Worm (Caenorhabditis elegans) whole organism, early embryonic: Measurements from ENCODE around the gene str-174.

Experiments used
- B0310.2 ChIP-seq: sonication (generic microtip); optimal IDR thresholded peaks from 2 replicates; lab custom pipeline; 2016; ENCODE audit warnings: mild to moderate bottlenecking, missing genetic modification characterization, missing compliant biosample characterization
- F13C5.2 ChIP-seq: sonication (generic microtip); optimal IDR thresholded peaks from 2 replicates; lab custom pipeline; 2017; ENCODE audit warnings: mild to moderate bottlenecking, missing genetic modification characterization, inconsistent platforms, missing compliant biosample characterization
- aly-1 ChIP-seq: sonication (generic microtip); optimal IDR thresholded peaks from 2 replicates; lab custom pipeline; 2016; ENCODE audit warnings: missing genetic modification characterization, missing compliant biosample characterization
- ama-1 ChIP-seq: fragments of 150-350 bp; optimal IDR thresholded peaks from 2 replicates; lab custom pipeline; 2014
- ceh-13 ChIP-seq: fragments of 200-800 bp; sonication (Bioruptor generic); optimal IDR thresholded peaks from 2 replicates; lab custom pipeline; 2018; ENCODE audit warnings: mild to moderate bottlenecking, missing genetic modification characterization, missing compliant biosample characterization
- ceh-36 ChIP-seq: sonication (generic microtip); optimal IDR thresholded peaks from 2 replicates; lab custom pipeline; 2016; ENCODE audit warnings: missing genetic modification characterization, inconsistent platforms, missing compliant biosample characterization
- ets-7 ChIP-seq: sonication (generic microtip); optimal IDR thresholded peaks from 2 replicates; lab custom pipeline; 2016; ENCODE audit warnings: missing genotype, missing genetic modification characterization, missing compliant biosample characterization
- flt-1 ChIP-seq: fragments of 200-800 bp; sonication (Bioruptor generic); IDR thresholded peaks from 2 replicates; pipeline ENCODE4 v1.3.6; 2022; ENCODE audit warnings: missing genetic modification characterization, missing compliant biosample characterization
- hmbx-1 ChIP-seq: sonication (generic microtip); optimal IDR thresholded peaks from 2 replicates; lab custom pipeline; 2016; ENCODE audit warnings: mild to moderate bottlenecking, missing genetic modification characterization, missing compliant biosample characterization
- hmg-4 ChIP-seq: fragments of 200-800 bp; sonication (Bioruptor generic); optimal IDR thresholded peaks from 2 replicates; lab custom pipeline; 2018; ENCODE audit warnings: mild to moderate bottlenecking, missing genetic modification characterization, missing compliant biosample characterization
- hnd-1 ChIP-seq: sonication (generic microtip); optimal IDR thresholded peaks from 2 replicates; lab custom pipeline; 2016; ENCODE audit warnings: missing genetic modification characterization, missing compliant biosample characterization
- pes-1 ChIP-seq: fragments of 200-800 bp; sonication (Bioruptor generic); IDR thresholded peaks from 2 replicates; pipeline ENCODE4 v1.3.6; 2022; ENCODE audit warnings: missing genetic modification reagents, missing genetic modification characterization, missing compliant biosample characterization
- scrt-1 ChIP-seq: fragments of 200-800 bp; sonication (Bioruptor generic); IDR thresholded peaks from 2 replicates; pipeline ENCODE4 v1.3.6; 2022; ENCODE audit warnings: missing genetic modification characterization, missing compliant biosample characterization
- sea-1 ChIP-seq: fragments of 200-800 bp; sonication (Bioruptor generic); conservative IDR thresholded peaks from 2 replicates; pipeline ENCODE4 v1.3.6; 2022; ENCODE audit warnings: missing genetic modification characterization, missing compliant biosample characterization
- tbx-11 ChIP-seq: fragments of 200-800 bp; sonication (Bioruptor generic); IDR thresholded peaks from 2 replicates; pipeline ENCODE4 v1.3.6; 2022; ENCODE audit warnings: missing genetic modification characterization, missing compliant biosample characterization
- tbx-37 ChIP-seq: fragments of 200-800 bp; sonication (Bioruptor generic); conservative IDR thresholded peaks from 2 replicates; pipeline ENCODE4 v1.3.6; 2022; ENCODE audit warnings: missing genetic modification reagents, missing genetic modification characterization, missing compliant biosample characterization
- tra-4 ChIP-seq: sonication (generic microtip); optimal IDR thresholded peaks from 2 replicates; lab custom pipeline; 2017; ENCODE audit warnings: missing genetic modification characterization, missing compliant biosample characterization

The str-174 gene

DNA sequence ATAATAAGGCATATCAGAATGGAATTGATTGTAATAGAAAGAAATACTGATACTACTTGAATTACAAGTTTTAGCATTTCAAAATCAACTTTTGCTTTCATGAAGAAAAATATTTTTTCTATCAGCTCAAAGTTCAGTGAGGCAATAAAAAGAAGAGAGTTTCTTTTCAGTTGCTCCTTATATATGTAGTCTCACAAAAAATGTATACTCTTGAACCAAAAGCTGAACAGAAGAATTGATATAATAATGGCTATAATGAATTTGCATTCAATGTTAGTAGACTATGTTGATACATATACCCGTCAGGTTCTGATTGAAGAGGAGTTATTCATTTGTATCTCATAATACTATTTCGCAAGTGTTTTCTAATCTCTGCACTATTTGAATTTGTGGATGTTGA is at the start of gene str-174:
Gene str-174 (minus strand): TSS at position 101 of the 400 bp plus-strand sequence.
- TF ChIP-seq hnd-1 (tag; lab: Kevin White, UChicago) (no peak), scrt-1 (no peak), ceh-36 (tag; lab: Kevin White, UChicago) (no peak), hmbx-1 (tag; lab: Kevin White, UChicago) (no peak), tbx-11 (GFP tag; lab: Robert Waterston, UW) (no peak), aly-1 (tag; lab: Kevin White, UChicago) (no peak), tbx-37 (GFP tag; lab: Robert Waterston, UW) (no peak), B0310.2 (tag; lab: Kevin White, UChicago) (no peak), ceh-13 (GFP tag; lab: Kevin White, UChicago) (no peak), ama-1 (lab: Kevin White, UChicago) (no peak), tra-4 (tag; lab: Kevin White, UChicago) (no peak)

DNA sequence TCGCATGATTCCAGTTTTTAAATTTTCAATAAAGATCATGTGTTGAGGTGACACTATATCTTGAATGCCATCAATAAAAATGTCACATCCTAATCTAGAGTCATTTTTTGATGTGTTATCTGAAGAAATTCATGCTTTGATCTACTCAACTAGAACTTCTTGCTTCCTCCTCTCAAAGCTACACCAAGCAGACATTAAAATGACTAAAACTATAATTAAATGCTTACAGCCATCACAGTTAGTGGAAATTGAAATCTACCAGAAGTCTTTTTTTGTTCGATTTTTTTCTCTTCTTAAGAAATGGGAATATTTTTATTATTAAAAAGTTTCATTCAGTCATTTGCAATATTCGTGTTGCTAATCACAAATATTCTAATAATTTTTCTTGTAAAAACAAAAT is 43.3 kb upstream of the str-174 start, which contains the start of gene str-158:
Gene str-158 (plus strand): TSS at position 301 of the 400 bp plus-strand sequence.
- no peak for TF ChIP-seq hmg-4 (GFP tag; lab: Kevin White, UChicago)
- TF ChIP-seq hnd-1 (tag; lab: Kevin White, UChicago), result no peak
- TF ChIP-seq hmbx-1 (tag; lab: Kevin White, UChicago), result no peak
- no peak for TF ChIP-seq ceh-13 (GFP tag; lab: Kevin White, UChicago)
- TF ChIP-seq B0310.2 (tag; lab: Kevin White, UChicago), result no peak
- no peak for TF ChIP-seq ceh-36 (tag; lab: Kevin White, UChicago)
- TF ChIP-seq flt-1 (GFP tag; lab: Robert Waterston, UW), result no peak
- no peak for TF ChIP-seq sea-1 (GFP tag; lab: Robert Waterston, UW)
- no peak for TF ChIP-seq tbx-37 (GFP tag; lab: Robert Waterston, UW)
- TF ChIP-seq tbx-11 (GFP tag; lab: Robert Waterston, UW), result no peak
- TF ChIP-seq scrt-1, result no peak
- TF ChIP-seq ets-7, result no peak

ce11 chrIV:4915689-4916088 is 41.2 kb upstream of the str-174 start, which contains the start of gene str-155:
str-155 (plus strand) TSS chrIV:4915989.
- TF ChIP-seq tbx-37 (GFP tag; lab: Robert Waterston, UW) (no peak), scrt-1 (no peak), B0310.2 (tag; lab: Kevin White, UChicago) (no peak), F13C5.2 (tag; lab: Kevin White, UChicago) (no peak), tra-4 (tag; lab: Kevin White, UChicago) (no peak), hmbx-1 (tag; lab: Kevin White, UChicago) (no peak), hnd-1 (tag; lab: Kevin White, UChicago) (no peak), tbx-11 (GFP tag; lab: Robert Waterston, UW) (no peak), ceh-13 (GFP tag; lab: Kevin White, UChicago) (no peak), aly-1 (tag; lab: Kevin White, UChicago) (no peak), sea-1 (GFP tag; lab: Robert Waterston, UW) (no peak), pes-1 (GFP tag; lab: Robert Waterston, UW) (no peak), ets-7 (no peak)

DNA sequence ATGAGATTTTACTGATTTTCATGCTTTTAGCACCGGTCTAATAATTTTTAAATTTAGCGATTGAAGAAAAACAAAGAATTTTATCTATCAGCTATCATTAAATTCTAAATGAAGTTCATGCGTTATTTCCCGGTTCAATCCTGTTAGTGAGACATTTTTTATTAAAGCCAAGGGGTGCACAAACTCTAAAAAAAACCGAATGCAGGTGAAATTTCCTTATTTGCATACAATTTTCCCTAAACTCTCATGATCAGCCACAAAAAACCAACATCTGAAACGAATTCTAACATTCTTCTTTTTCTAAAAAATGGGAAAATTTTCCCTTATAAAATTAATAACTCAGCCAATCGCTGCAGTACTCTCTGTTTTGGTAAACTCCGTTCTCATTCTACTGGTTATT is 38.6 kb upstream of the str-174 start, which contains the start of gene str-156:
Gene str-156 (plus strand): TSS at position 301 of the 400 bp plus-strand sequence.
- no peak for TF ChIP-seq tra-4 (tag; lab: Kevin White, UChicago)
- TF ChIP-seq tbx-37 (GFP tag; lab: Robert Waterston, UW), result no peak
- TF ChIP-seq aly-1 (tag; lab: Kevin White, UChicago), result no peak
- no peak for TF ChIP-seq sea-1 (GFP tag; lab: Robert Waterston, UW)
- TF ChIP-seq ceh-13 (GFP tag; lab: Kevin White, UChicago), result no peak
- TF ChIP-seq ceh-36 (tag; lab: Kevin White, UChicago), result no peak
- TF ChIP-seq pes-1 (GFP tag; lab: Robert Waterston, UW), result no peak
- TF ChIP-seq B0310.2 (tag; lab: Kevin White, UChicago), result no peak
- TF ChIP-seq F13C5.2 (tag; lab: Kevin White, UChicago), result no peak
- TF ChIP-seq tbx-11 (GFP tag; lab: Robert Waterston, UW), result no peak
- TF ChIP-seq hmbx-1 (tag; lab: Kevin White, UChicago), result no peak
- no peak for TF ChIP-seq scrt-1
- no peak for TF ChIP-seq ama-1 (lab: Kevin White, UChicago)
- TF ChIP-seq flt-1 (GFP tag; lab: Robert Waterston, UW), result no peak

ce11 chrIV:4909039-4909438 is 34.5 kb upstream of the str-174 start, which contains the start of gene str-159:
str-159 (plus strand) TSS chrIV:4909339.
- no peak for TF ChIP-seq hmbx-1 (tag; lab: Kevin White, UChicago)
- TF ChIP-seq ama-1 (lab: Kevin White, UChicago), result no peak
- no peak for TF ChIP-seq pes-1 (GFP tag; lab: Robert Waterston, UW)
- no peak for TF ChIP-seq aly-1 (tag; lab: Kevin White, UChicago)

DNA sequence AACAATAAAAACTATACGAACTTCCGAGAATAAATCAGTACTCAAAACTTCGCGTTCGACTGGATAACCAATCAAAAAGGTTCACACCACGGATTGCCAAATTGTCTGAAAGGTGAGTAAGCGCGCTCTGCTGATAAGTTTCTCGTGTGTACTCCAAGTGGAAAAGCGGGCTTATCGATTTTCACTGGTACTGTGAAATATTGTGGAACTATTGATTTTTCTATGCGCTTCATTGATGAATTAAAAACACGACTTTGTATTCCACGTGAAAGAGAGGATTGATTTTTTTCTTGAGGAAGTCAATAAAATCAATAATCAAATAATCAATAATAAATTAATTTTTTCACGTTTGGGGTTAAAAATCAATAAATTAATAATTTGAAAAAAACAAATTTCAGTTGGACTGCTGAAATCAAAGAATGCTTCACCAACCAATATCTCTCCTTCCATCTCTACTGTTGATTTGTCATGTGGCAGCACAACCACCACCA is 31.2 kb upstream of the str-174 start, which contains the start of gene T08B6.4:
Gene T08B6.4 (plus strand): TSS at position 51 of the 491 bp plus-strand sequence.
- no peak for TF ChIP-seq sea-1 (GFP tag; lab: Robert Waterston, UW)
- no peak for TF ChIP-seq ama-1 (lab: Kevin White, UChicago)
- no peak for TF ChIP-seq scrt-1
- no peak for TF ChIP-seq ceh-36 (tag; lab: Kevin White, UChicago)
- no peak for TF ChIP-seq tbx-11 (GFP tag; lab: Robert Waterston, UW)
- TF ChIP-seq flt-1 (GFP tag; lab: Robert Waterston, UW), result no peak
- TF ChIP-seq ets-7, result no peak
- TF ChIP-seq hnd-1 (tag; lab: Kevin White, UChicago), result no peak
- no peak for TF ChIP-seq pes-1 (GFP tag; lab: Robert Waterston, UW)
- TF ChIP-seq ceh-13 (GFP tag; lab: Kevin White, UChicago), result no peak
- no peak for TF ChIP-seq aly-1 (tag; lab: Kevin White, UChicago)
- TF ChIP-seq hmbx-1 (tag; lab: Kevin White, UChicago), result no peak
- TF ChIP-seq tra-4 (tag; lab: Kevin White, UChicago), result no peak
- TF ChIP-seq F13C5.2 (tag; lab: Kevin White, UChicago), result no peak
- TF ChIP-seq tbx-37 (GFP tag; lab: Robert Waterston, UW), result no peak
- no peak for TF ChIP-seq B0310.2 (tag; lab: Kevin White, UChicago)
- no peak for TF ChIP-seq hmg-4 (GFP tag; lab: Kevin White, UChicago)
